Fruit fly (Drosophila melanogaster): Measurements from ENCODE around the gene Sry-alpha.

The Sry-alpha gene

dm6 chr3R:30070198-30070597, 30.7 kb downstream of the Sry-alpha start:
- TF ChIP-seq bab1 (GFP tag; optimal IDR thresholded peaks at IDR 0.05) (no peak), pad (GFP tag; optimal IDR thresholded peaks at IDR 0.05) (no peak), CG7101 (tag; optimal IDR thresholded peaks at IDR 0.05) (no peak), CG12768 (GFP tag; optimal IDR thresholded peaks at IDR 0.05) (no peak), Crg-1 (GFP tag; optimal IDR thresholded peaks at IDR 0.05) (no peak), CG33017 (tag; optimal IDR thresholded peaks at IDR 0.05) (no peak), ovo (GFP tag; optimal IDR thresholded peaks at IDR 0.05) (no peak), CG1620 (GFP tag; optimal IDR thresholded peaks at IDR 0.05) (no peak), Hr96 (GFP tag; optimal IDR thresholded peaks at IDR 0.05) (no peak), toe (GFP tag; optimal IDR thresholded peaks at IDR 0.05) (no peak), kay (GFP tag; ENCODE audit: borderline replicate concordance) (no peak), Clk (GFP tag; optimal IDR thresholded peaks at IDR 0.05) (no peak), CG7045 (GFP tag; optimal IDR thresholded peaks at IDR 0.05) (no peak), CG5204 (GFP tag; optimal IDR thresholded peaks at IDR 0.05) (no peak), cic (GFP tag; optimal IDR thresholded peaks at IDR 0.05) (no peak), cnc (optimal IDR thresholded peaks at IDR 0.05) (no peak), Mnt (GFP tag; optimal IDR thresholded peaks at IDR 0.05) (no peak)

dm6 chr3R:30071827-30072226, 32.3 kb downstream of the Sry-alpha start:
- TF ChIP-seq pad (GFP tag; optimal IDR thresholded peaks at IDR 0.05), result no peak
- TF ChIP-seq bab1 (GFP tag; optimal IDR thresholded peaks at IDR 0.05), result no peak
- TF ChIP-seq kay (GFP tag; ENCODE audit: borderline replicate concordance), result no peak
- no peak for TF ChIP-seq cic (GFP tag; optimal IDR thresholded peaks at IDR 0.05)
- no peak for TF ChIP-seq CG7101 (tag; optimal IDR thresholded peaks at IDR 0.05)
- TF ChIP-seq toe (GFP tag; optimal IDR thresholded peaks at IDR 0.05), result no peak
- TF ChIP-seq tj (GFP tag; optimal IDR thresholded peaks at IDR 0.05), result no peak
- no peak for TF ChIP-seq CG5204 (GFP tag; optimal IDR thresholded peaks at IDR 0.05)

DNA sequence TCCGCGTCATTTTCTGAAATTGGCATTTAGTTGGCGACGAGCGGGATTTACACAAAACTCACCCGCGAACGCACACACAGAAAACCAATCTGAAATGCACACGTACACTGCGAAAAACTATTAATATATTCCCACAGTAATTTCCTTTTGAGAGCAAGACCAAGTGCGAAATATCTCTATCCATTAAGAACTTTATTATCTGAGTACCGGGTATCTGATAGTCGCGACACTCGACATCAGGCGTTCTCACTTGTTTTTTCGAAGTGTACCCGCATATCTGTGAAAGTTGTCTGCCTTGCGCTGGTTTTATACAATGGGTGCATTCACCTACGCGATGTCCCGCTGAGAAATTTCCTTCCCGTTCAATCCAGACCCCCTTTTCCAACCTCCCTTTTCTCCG, 36.6 kb downstream of the Sry-alpha start:
- TF ChIP-seq cnc (optimal IDR thresholded peaks at IDR 0.05) (no peak), pad (GFP tag; optimal IDR thresholded peaks at IDR 0.05) (no peak), CG5204 (GFP tag; optimal IDR thresholded peaks at IDR 0.05) (no peak), cic (GFP tag; optimal IDR thresholded peaks at IDR 0.05) (no peak), ovo (GFP tag; optimal IDR thresholded peaks at IDR 0.05) (no peak), toe (GFP tag; optimal IDR thresholded peaks at IDR 0.05) (no peak), Crg-1 (GFP tag; optimal IDR thresholded peaks at IDR 0.05) (no peak), tj (GFP tag; optimal IDR thresholded peaks at IDR 0.05) (no peak), CG7045 (GFP tag; optimal IDR thresholded peaks at IDR 0.05) (no peak), Mnt (GFP tag; optimal IDR thresholded peaks at IDR 0.05) (no peak)

DNA sequence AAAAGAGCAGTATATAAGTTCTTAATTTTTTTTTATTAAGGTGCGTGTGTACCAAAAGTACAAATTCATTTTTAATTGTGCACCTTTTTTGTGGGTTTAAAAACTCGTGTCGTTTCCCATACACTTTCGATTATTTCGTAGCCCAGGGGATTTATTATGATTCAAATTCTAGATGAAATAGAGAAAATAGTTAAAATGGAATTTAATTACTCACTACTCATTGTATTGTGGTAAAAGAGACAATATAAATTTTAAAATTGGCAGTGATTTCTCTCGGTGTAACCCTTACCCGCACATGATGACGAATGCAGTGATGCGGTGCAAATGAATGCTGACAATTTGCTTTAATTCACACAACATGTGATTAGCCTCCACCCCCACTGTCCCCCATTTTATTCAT, 43.7 kb downstream of the Sry-alpha start:
- TF ChIP-seq CG14711 (tag; optimal IDR thresholded peaks at IDR 0.05), result peak; percentile 12
- no peak for TF ChIP-seq kay (GFP tag; ENCODE audit: borderline replicate concordance)
- TF ChIP-seq CG33017 (tag; optimal IDR thresholded peaks at IDR 0.05), result no peak
- no peak for TF ChIP-seq bab1 (GFP tag; optimal IDR thresholded peaks at IDR 0.05)
- peak; percentile 3 for TF ChIP-seq CG7045 (GFP tag; optimal IDR thresholded peaks at IDR 0.05)
- no peak for TF ChIP-seq CG1620 (GFP tag; optimal IDR thresholded peaks at IDR 0.05)
- no peak for TF ChIP-seq toe (GFP tag; optimal IDR thresholded peaks at IDR 0.05)
- no peak for TF ChIP-seq tj (GFP tag; optimal IDR thresholded peaks at IDR 0.05)
- no peak for TF ChIP-seq CG11617 (GFP tag; optimal IDR thresholded peaks at IDR 0.05)
- TF ChIP-seq ovo (GFP tag; optimal IDR thresholded peaks at IDR 0.05), result no peak
- peak; percentile 20 for TF ChIP-seq CG5204 (GFP tag; optimal IDR thresholded peaks at IDR 0.05)

DNA sequence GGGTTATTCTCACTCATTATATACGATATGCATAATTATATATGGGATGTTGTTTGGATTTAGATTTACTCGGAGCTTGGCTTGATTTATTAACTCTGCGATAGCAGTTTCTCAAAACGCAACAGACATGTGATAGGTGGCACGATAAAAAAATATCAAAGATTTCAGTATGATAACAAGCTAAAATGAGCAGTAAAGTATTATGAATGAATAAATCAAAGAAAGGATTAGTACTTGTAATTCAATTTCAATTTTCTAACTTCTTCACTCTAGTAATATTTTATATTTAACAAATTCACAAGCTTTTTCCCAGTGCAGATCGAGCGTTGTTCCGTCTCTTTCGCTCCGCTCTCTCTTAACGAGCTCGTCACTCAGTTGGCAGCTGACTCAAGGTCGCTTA, 44.6 kb downstream of the Sry-alpha start:
- TF ChIP-seq CG1620 (GFP tag; optimal IDR thresholded peaks at IDR 0.05) (no peak), toe (GFP tag; optimal IDR thresholded peaks at IDR 0.05) (peak; percentile 20), CG7045 (GFP tag; optimal IDR thresholded peaks at IDR 0.05) (peak; percentile 56), bab1 (GFP tag; optimal IDR thresholded peaks at IDR 0.05) (no peak), CG33017 (tag; optimal IDR thresholded peaks at IDR 0.05) (no peak), CG14711 (tag; optimal IDR thresholded peaks at IDR 0.05) (no peak), Crg-1 (GFP tag; optimal IDR thresholded peaks at IDR 0.05) (no peak), CG5204 (GFP tag; optimal IDR thresholded peaks at IDR 0.05) (peak; percentile 66), kay (GFP tag; ENCODE audit: borderline replicate concordance) (peak; percentile 64), CG11617 (GFP tag; optimal IDR thresholded peaks at IDR 0.05) (peak; percentile 32), CG7101 (tag; optimal IDR thresholded peaks at IDR 0.05) (peak; percentile 35), cic (GFP tag; optimal IDR thresholded peaks at IDR 0.05) (peak; percentile 18), ovo (GFP tag; optimal IDR thresholded peaks at IDR 0.05) (no peak), tj (GFP tag; optimal IDR thresholded peaks at IDR 0.05) (no peak)

DNA sequence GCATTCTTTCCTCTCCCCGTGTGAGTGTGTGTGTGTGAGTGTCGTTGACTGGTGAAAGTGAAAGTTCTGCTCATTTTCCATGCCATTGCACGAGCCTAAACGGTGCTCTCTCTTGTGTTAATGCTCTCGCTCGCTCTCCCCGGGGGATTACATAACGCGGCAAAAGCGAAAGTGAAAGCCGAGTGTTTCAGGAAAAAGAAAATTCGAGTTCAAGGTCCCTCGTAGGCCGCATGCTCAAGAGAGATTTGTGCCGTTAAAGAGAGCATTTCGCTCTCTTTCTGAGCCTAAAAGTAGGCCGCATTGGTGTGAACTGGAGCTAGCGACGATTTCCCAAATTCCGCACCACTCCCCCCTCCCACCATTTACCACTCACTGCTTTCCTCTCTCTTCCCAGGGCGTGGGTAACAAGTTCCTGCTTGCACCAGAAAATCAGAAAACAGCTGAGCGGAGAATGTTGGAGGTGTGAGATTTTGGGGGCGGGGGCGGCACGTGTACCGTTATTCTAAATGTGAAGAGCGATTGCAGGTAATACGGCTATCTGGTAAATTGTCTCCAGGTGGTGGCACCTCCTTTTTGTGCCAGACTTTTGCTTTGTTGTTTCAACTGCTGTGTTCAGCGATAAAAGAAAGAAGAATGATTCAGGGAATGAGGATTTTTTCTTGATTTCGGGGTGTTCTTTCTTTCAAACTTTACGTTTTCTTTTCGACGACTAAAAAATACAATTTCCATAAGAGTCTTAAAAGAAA, 50.9 kb downstream of the Sry-alpha start:
- no peak for TF ChIP-seq Mnt (GFP tag; optimal IDR thresholded peaks at IDR 0.05)
- no peak for TF ChIP-seq cic (GFP tag; optimal IDR thresholded peaks at IDR 0.05)
- peak; percentile 21 for TF ChIP-seq CG7045 (GFP tag; optimal IDR thresholded peaks at IDR 0.05)

Data from whole organism, adult.